Fruit fly (Drosophila melanogaster) whole organism, embryonic: ENCODE results near the gene pygo.

ENCODE experiments used
- Adf1 ChIP-seq: fragments of 200-800 bp; sonication (Bioruptor generic); IDR thresholded peaks from 2 replicates; pipeline ENCODE4 v1.3.6; 2022; ENCODE audit warnings: missing biosample characterization, missing genetic modification characterization
- Asciz ChIP-seq: fragments of 200-800 bp; sonication (Bioruptor generic); optimal IDR thresholded peaks from 2 replicates; lab custom pipeline; 2017; ENCODE audit warnings: missing biosample characterization, mild to moderate bottlenecking, missing genetic modification characterization, missing genetic modification reagents
- CG1024 ChIP-seq: fragments of 200-800 bp; sonication (Bioruptor generic); IDR thresholded peaks from 2 replicates; pipeline ENCODE4 v1.3.6; 2022; ENCODE audit warnings: missing biosample characterization, missing genetic modification characterization
- CG10274 ChIP-seq: fragments of 200-800 bp; sonication (Bioruptor generic); optimal IDR thresholded peaks from 3 replicates; lab custom pipeline; 2017; ENCODE audit warnings: missing biosample characterization, mild to moderate bottlenecking, missing genetic modification characterization
- CG10321 ChIP-seq: fragments of 200-800 bp; sonication (Bioruptor generic); IDR thresholded peaks from 2 replicates; pipeline ENCODE4 v1.3.6; 2022; ENCODE audit warnings: missing biosample characterization, missing genetic modification characterization
- CG13296 ChIP-seq: fragments of 200-800 bp; sonication (Bioruptor generic); optimal IDR thresholded peaks from 3 replicates; lab custom pipeline; 2018; ENCODE audit warnings: missing biosample characterization, mild to moderate bottlenecking, missing genetic modification characterization
- CG13424 ChIP-seq: fragments of 200-800 bp; sonication (Bioruptor generic); optimal IDR thresholded peaks from 2 replicates; lab custom pipeline; 2019; ENCODE audit warnings: missing biosample characterization, mild to moderate bottlenecking, missing genetic modification characterization, moderate library complexity
- CG15011 ChIP-seq: fragments of 200-800 bp; sonication (Bioruptor generic); optimal IDR thresholded peaks from 3 replicates; lab custom pipeline; 2018; ENCODE audit warnings: missing biosample characterization, mild to moderate bottlenecking, missing genetic modification characterization
- CG15479 ChIP-seq: fragments of 200-800 bp; sonication (Bioruptor generic); optimal IDR thresholded peaks from 3 replicates; lab custom pipeline; 2019; ENCODE audit warnings: missing biosample characterization, mild to moderate bottlenecking, missing genetic modification characterization, moderate library complexity
- CG15696 ChIP-seq: fragments of 200-800 bp; sonication (Bioruptor generic); optimal IDR thresholded peaks from 2 replicates; lab custom pipeline; 2019; ENCODE audit warnings: missing biosample characterization, mild to moderate bottlenecking, missing genetic modification characterization, moderate library complexity
- CG17912 ChIP-seq: fragments of 200-800 bp; sonication (Bioruptor generic); optimal IDR thresholded peaks from 2 replicates; lab custom pipeline; 2018; ENCODE audit warnings: missing biosample characterization, mild to moderate bottlenecking, missing genetic modification characterization
- CG30431 ChIP-seq: fragments of 200-800 bp; sonication (Bioruptor generic); optimal IDR thresholded peaks from 2 replicates; lab custom pipeline; 2017; ENCODE audit warnings: missing biosample characterization, missing genetic modification characterization
- CG32772 ChIP-seq: fragments of 200-800 bp; sonication (Bioruptor generic); IDR thresholded peaks from 2 replicates; pipeline ENCODE4 v1.3.6; 2022; ENCODE audit warnings: missing biosample characterization, missing genetic modification characterization
- CG3281 ChIP-seq: fragments of 200-800 bp; sonication (Bioruptor generic); optimal IDR thresholded peaks from 3 replicates; lab custom pipeline; 2017; ENCODE audit warnings: missing biosample characterization, mild to moderate bottlenecking, missing genetic modification characterization
- CG33557 ChIP-seq: fragments of 200-800 bp; sonication (Bioruptor generic); optimal IDR thresholded peaks from 2 replicates; lab custom pipeline; 2019; ENCODE audit warnings: missing biosample characterization, mild to moderate bottlenecking, missing genetic modification characterization, moderate library complexity
- CG3995 ChIP-seq: fragments of 200-800 bp; sonication (Bioruptor generic); optimal IDR thresholded peaks from 3 replicates; lab custom pipeline; 2016; ENCODE audit warnings: missing biosample characterization, missing genetic modification characterization
- CG7357 ChIP-seq: fragments of 200-800 bp; sonication (Bioruptor generic); IDR thresholded peaks from 3 replicates; pipeline ENCODE4 v1.3.6; 2022; ENCODE audit warnings: missing biosample characterization, missing genetic modification characterization
- CG8290 ChIP-seq, 3 experiments: fragments of 200-800 bp; sonication (Bioruptor generic); optimal IDR thresholded peaks; 2 replicates each; lab custom pipeline; 2016 to 2019; ENCODE audit warnings: missing biosample characterization in 3 of 3, missing genetic modification characterization in 3 of 3, mild to moderate bottlenecking in 2 of 3, moderate library complexity in 1 of 3
- CG8388 ChIP-seq: fragments of 200-800 bp; sonication (Bioruptor generic); optimal IDR thresholded peaks from 2 replicates; lab custom pipeline; 2019; ENCODE audit warnings: missing biosample characterization, mild to moderate bottlenecking, missing genetic modification characterization, moderate library complexity
- CG9727 ChIP-seq: fragments of 200-800 bp; sonication (Bioruptor generic); optimal IDR thresholded peaks from 3 replicates; lab custom pipeline; 2017; ENCODE audit warnings: missing biosample characterization, mild to moderate bottlenecking, missing genetic modification characterization
- CG9817 ChIP-seq: fragments of 200-800 bp; sonication (Bioruptor generic); optimal IDR thresholded peaks from 2 replicates; lab custom pipeline; 2018; ENCODE audit warnings: missing biosample characterization, mild to moderate bottlenecking, missing genetic modification characterization, moderate library complexity
- CG9876 ChIP-seq: fragments of 200-800 bp; sonication (Bioruptor generic); optimal IDR thresholded peaks from 2 replicates; lab custom pipeline; 2016; ENCODE audit warnings: missing biosample characterization, missing genetic modification characterization
- CHES-1-like ChIP-seq: fragments of 200-800 bp; sonication (Bioruptor generic); optimal IDR thresholded peaks from 2 replicates; lab custom pipeline; 2016; ENCODE audit warnings: missing biosample characterization, missing genetic modification characterization
- CoRest ChIP-seq: fragments of 200-800 bp; sonication (Bioruptor generic); optimal IDR thresholded peaks from 3 replicates; lab custom pipeline; 2018; ENCODE audit warnings: missing biosample characterization, mild to moderate bottlenecking, missing genetic modification characterization, moderate library complexity
- D ChIP-seq, 2 experiments: fragments of 200-800 bp in 1 of 2; fragments of >200 bp in 1 of 2; sonication (Bioruptor generic) in 1 of 2; optimal IDR thresholded peaks; 2 replicates in 1 of 2; 3 replicates in 1 of 2; lab custom pipeline; 2017; ENCODE audit warnings: mild to moderate bottlenecking in 1 of 2, missing biosample characterization in 1 of 2, missing genetic modification characterization in 1 of 2, missing genetic modification reagents in 1 of 2
- Dip3 ChIP-seq: fragments of 200-800 bp; sonication (Bioruptor generic); optimal IDR thresholded peaks from 3 replicates; lab custom pipeline; 2016; ENCODE audit warnings: missing biosample characterization, missing genetic modification characterization
- Gug ChIP-seq: fragments of 200-800 bp; sonication (Bioruptor generic); IDR thresholded peaks from 4 replicates; pipeline ENCODE4 v1.3.6; 2022; ENCODE audit warnings: missing biosample characterization, missing genetic modification characterization
- HHEX ChIP-seq: fragments of 200-800 bp; sonication (Bioruptor generic); optimal IDR thresholded peaks from 3 replicates; lab custom pipeline; 2017; ENCODE audit warnings: missing biosample characterization, mild to moderate bottlenecking, missing genetic modification characterization, missing genetic modification reagents
- Hey ChIP-seq: fragments of 200-800 bp; sonication (Bioruptor generic); optimal IDR thresholded peaks from 3 replicates; lab custom pipeline; 2018; ENCODE audit warnings: missing biosample characterization, mild to moderate bottlenecking, missing genetic modification characterization
- Hmr ChIP-seq: fragments of 200-800 bp; sonication (Bioruptor generic); optimal IDR thresholded peaks from 3 replicates; lab custom pipeline; 2017; ENCODE audit warnings: mild to moderate bottlenecking, missing biosample characterization, missing genetic modification reagents, missing genetic modification characterization
- Hmx ChIP-seq: fragments of 200-800 bp; sonication (Bioruptor generic); optimal IDR thresholded peaks from 2 replicates; lab custom pipeline; 2016; ENCODE audit warnings: missing biosample characterization, missing genetic modification characterization
- Hr3 ChIP-seq: fragments of 200-800 bp; sonication (Bioruptor generic); optimal IDR thresholded peaks from 3 replicates; lab custom pipeline; 2016; ENCODE audit warnings: missing biosample characterization, missing genetic modification characterization
- Hr51 ChIP-seq, 2 experiments: fragments of 200-800 bp; sonication (Bioruptor generic); optimal IDR thresholded peaks; 2 replicates in 1 of 2; 3 replicates in 1 of 2; lab custom pipeline; 2016 to 2018; ENCODE audit warnings: missing biosample characterization in 2 of 2, missing genetic modification characterization in 2 of 2, mild to moderate bottlenecking in 1 of 2, moderate library complexity in 1 of 2
- Lhr ChIP-seq: fragments of 200-800 bp; sonication (Bioruptor generic); optimal IDR thresholded peaks from 3 replicates; lab custom pipeline; 2017; ENCODE audit warnings: mild to moderate bottlenecking, missing biosample characterization, missing genetic modification reagents, missing genetic modification characterization
- MBD-R2 ChIP-seq: fragments of 200-800 bp; sonication (Bioruptor generic); IDR thresholded peaks from 2 replicates; pipeline ENCODE4 v1.3.6; 2022; ENCODE audit warnings: missing biosample characterization, missing genetic modification characterization
- Mad ChIP-seq: fragments of 200-800 bp; sonication (Bioruptor generic); optimal IDR thresholded peaks from 2 replicates; lab custom pipeline; 2016; ENCODE audit warnings: missing biosample characterization, missing genetic modification characterization
- Meics ChIP-seq: fragments of 200-800 bp; sonication (Bioruptor generic); optimal IDR thresholded peaks from 2 replicates; lab custom pipeline; 2017; ENCODE audit warnings: missing biosample characterization, mild to moderate bottlenecking, missing genetic modification characterization
- NFAT ChIP-seq: fragments of 200-800 bp; sonication (Bioruptor generic); IDR thresholded peaks from 2 replicates; pipeline ENCODE4 v1.3.6; 2022; ENCODE audit warnings: missing biosample characterization, missing genetic modification characterization
- Opbp ChIP-seq: fragments of 200-800 bp; sonication (Bioruptor generic); IDR thresholded peaks from 3 replicates; pipeline ENCODE4 v1.3.6; 2022; ENCODE audit warnings: missing biosample characterization, missing genetic modification characterization; ENCODE audit not compliant: partially characterized antibody
- Scr ChIP-seq: fragments of 200-800 bp; sonication (Bioruptor generic); IDR thresholded peaks from 2 replicates; pipeline ENCODE4 v1.3.6; 2022; ENCODE audit warnings: missing biosample characterization, missing genetic modification characterization; ENCODE audit not compliant: partially characterized antibody
- Tbp ChIP-seq: fragments of >200 bp; optimal IDR thresholded peaks from 2 replicates; lab custom pipeline; 2018; ENCODE audit warnings: missing biosample characterization, missing genetic modification characterization
- ase ChIP-seq: fragments of 200-800 bp; sonication (Bioruptor generic); IDR thresholded peaks from 3 replicates; pipeline ENCODE4 v1.3.6; 2022; ENCODE audit warnings: missing biosample characterization, missing genetic modification characterization
- bab2 ChIP-seq: fragments of 200-800 bp; sonication (Bioruptor generic); optimal IDR thresholded peaks from 2 replicates; lab custom pipeline; 2016; ENCODE audit warnings: missing biosample characterization, missing genetic modification characterization
- dpn ChIP-seq, 2 experiments: fragments of 200-800 bp; sonication (Bioruptor generic); optimal IDR thresholded peaks; 3 replicates each; lab custom pipeline; 2016; ENCODE audit warnings: missing biosample characterization in 2 of 2, missing genetic modification characterization in 2 of 2
- lilli ChIP-seq: fragments of 200-800 bp; sonication (Bioruptor generic); optimal IDR thresholded peaks from 3 replicates; lab custom pipeline; 2016; ENCODE audit warnings: missing biosample characterization, missing genetic modification characterization
- lmd ChIP-seq: fragments of 200-800 bp; sonication (Bioruptor generic); IDR thresholded peaks from 2 replicates; pipeline ENCODE4 v1.3.6; 2022; ENCODE audit warnings: missing biosample characterization, missing genetic modification characterization
- phol ChIP-seq: fragments of 200-800 bp; sonication (Bioruptor generic); optimal IDR thresholded peaks from 3 replicates; lab custom pipeline; 2018; ENCODE audit warnings: missing biosample characterization, mild to moderate bottlenecking, missing genetic modification characterization, moderate library complexity
- ranshi ChIP-seq: fragments of 200-800 bp; sonication (Bioruptor generic); IDR thresholded peaks from 2 replicates; pipeline ENCODE4 v1.3.6; 2022; ENCODE audit warnings: missing biosample characterization, missing genetic modification characterization
- slou ChIP-seq: fragments of 200-800 bp; sonication (Bioruptor generic); optimal IDR thresholded peaks from 3 replicates; lab custom pipeline; 2016; ENCODE audit warnings: missing biosample characterization, missing genetic modification characterization
- tin ChIP-seq: fragments of 200-800 bp; sonication (Bioruptor generic); optimal IDR thresholded peaks from 3 replicates; lab custom pipeline; 2016; ENCODE audit warnings: missing biosample characterization, missing genetic modification characterization
- zf30C ChIP-seq: fragments of 200-800 bp; sonication (Bioruptor generic); optimal IDR thresholded peaks from 3 replicates; lab custom pipeline; 2018; ENCODE audit warnings: missing biosample characterization, mild to moderate bottlenecking, missing genetic modification characterization

Gene pygo

dm6 chr3R:31608030-31608429 is 27.5 kb upstream of the pygo start (continued):
- TF ChIP-seq CG9817 (tag; lab: Kevin White, UChicago) (peak; percentile 1), lmd (GFP tag; lab: Robert Waterston, UW) (no peak), CG33557 (no peak), CHES-1-like (GFP tag; lab: Kevin White, UChicago) (no peak), Asciz (GFP tag; lab: Kevin White, UChicago) (peak; percentile 43), dpn (GFP tag; optimal IDR thresholded peaks at IDR 0.05; lab: Kevin White, UChicago) (no peak), MBD-R2 (GFP tag; lab: Robert Waterston, UW) (no peak), Lhr (GFP tag; lab: Kevin White, UChicago) (no peak), CG3281 (GFP tag; lab: Kevin White, UChicago) (peak; percentile 45), CG10274 (GFP tag; lab: Kevin White, UChicago) (no peak), CoRest (no peak), CG8290 (GFP tag; optimal IDR thresholded peaks at IDR 0.05; lab: Kevin White, UChicago) (no peak), CG8290 (tag; optimal IDR thresholded peaks at IDR 0.05; lab: Kevin White, UChicago) (peak in 1 of 2 experiments; percentile 17), CG32772 (GFP tag; lab: Robert Waterston, UW) (no peak), ranshi (no peak), Tbp (no peak), CG7357 (no peak), HHEX (GFP tag; lab: Kevin White, UChicago) (no peak), CG15696 (tag; lab: Kevin White, UChicago) (peak; percentile 18), D (optimal IDR thresholded peaks at IDR 0.05; lab: Kevin White, UChicago) (no peak), D (GFP tag; optimal IDR thresholded peaks at IDR 0.05; lab: Kevin White, UChicago) (no peak), CG15011 (no peak), Hmx (GFP tag; lab: Kevin White, UChicago) (no peak), zf30C (GFP tag; lab: Kevin White, UChicago) (no peak), tin (GFP tag; lab: Kevin White, UChicago) (no peak), bab2 (GFP tag; lab: Kevin White, UChicago) (no peak), CG13296 (GFP tag; lab: Kevin White, UChicago) (peak; percentile 29), CG3995 (GFP tag; lab: Kevin White, UChicago) (no peak), NFAT (GFP tag; lab: Robert Waterston, UW) (no peak), CG13424 (tag; lab: Kevin White, UChicago) (no peak), Hey (tag; lab: Kevin White, UChicago) (no peak), CG9876 (GFP tag; lab: Kevin White, UChicago) (no peak), phol (no peak), Scr (GFP tag; lab: Robert Waterston, UW) (no peak), lilli (no peak), Hr51 (GFP tag; optimal IDR thresholded peaks at IDR 0.05; lab: Kevin White, UChicago) (no peak), CG1024 (GFP tag; lab: Robert Waterston, UW) (no peak), CG17912 (peak; percentile 51), Hmr (GFP tag; lab: Kevin White, UChicago) (peak; percentile 30), CG30431 (no peak), CG9727 (GFP tag; lab: Kevin White, UChicago) (no peak), CG10321 (GFP tag; lab: Robert Waterston, UW) (no peak), Mad (no peak), Hr3 (GFP tag; lab: Kevin White, UChicago) (no peak), CG8388 (GFP tag; lab: Kevin White, UChicago) (no peak), CG15479 (GFP tag; lab: Kevin White, UChicago) (no peak), ase (GFP tag; lab: Robert Waterston, UW) (no peak), Adf1 (GFP tag; lab: Robert Waterston, UW) (no peak), Gug (GFP tag; lab: Robert Waterston, UW) (no peak), slou (GFP tag; lab: Kevin White, UChicago) (no peak), Dip3 (GFP tag; lab: Kevin White, UChicago) (no peak), Opbp (GFP tag; lab: Robert Waterston, UW) (no peak), Meics (GFP tag; lab: Kevin White, UChicago) (no peak)
